Worm (Caenorhabditis elegans): ENCODE measurements around the gene C36A4.11.

C36A4.11 gene

ce11 chrIII:3814421-3814820 is 26.0 kb upstream of the C36A4.11 start:
- TF ChIP-seq F13C5.2 (tag; optimal IDR thresholded peaks at IDR 0.05) (no peak), ceh-36 (tag; optimal IDR thresholded peaks at IDR 0.05) (no peak), tbx-37 (GFP tag; conservative IDR thresholded peaks at IDR 0.05) (no peak), hnd-1 (tag; optimal IDR thresholded peaks at IDR 0.05) (no peak), B0310.2 (tag; optimal IDR thresholded peaks at IDR 0.05) (no peak), flt-1 (GFP tag; IDR thresholded peaks at IDR 0.05) (no peak), ceh-13 (GFP tag; optimal IDR thresholded peaks at IDR 0.05) (no peak), scrt-1 (GFP tag; IDR thresholded peaks at IDR 0.05) (no peak), ets-7 (tag; optimal IDR thresholded peaks at IDR 0.05) (no peak), ama-1 (optimal IDR thresholded peaks at IDR 0.05) (no peak), tra-4 (tag; optimal IDR thresholded peaks at IDR 0.05) (no peak), aly-1 (tag; optimal IDR thresholded peaks at IDR 0.05) (no peak), hmg-4 (GFP tag; optimal IDR thresholded peaks at IDR 0.05) (no peak), tbx-11 (GFP tag; IDR thresholded peaks at IDR 0.05) (no peak), pes-1 (GFP tag; IDR thresholded peaks at IDR 0.05) (no peak), sea-1 (GFP tag; conservative IDR thresholded peaks at IDR 0.05) (no peak), hmbx-1 (tag; optimal IDR thresholded peaks at IDR 0.05) (no peak)

DNA sequence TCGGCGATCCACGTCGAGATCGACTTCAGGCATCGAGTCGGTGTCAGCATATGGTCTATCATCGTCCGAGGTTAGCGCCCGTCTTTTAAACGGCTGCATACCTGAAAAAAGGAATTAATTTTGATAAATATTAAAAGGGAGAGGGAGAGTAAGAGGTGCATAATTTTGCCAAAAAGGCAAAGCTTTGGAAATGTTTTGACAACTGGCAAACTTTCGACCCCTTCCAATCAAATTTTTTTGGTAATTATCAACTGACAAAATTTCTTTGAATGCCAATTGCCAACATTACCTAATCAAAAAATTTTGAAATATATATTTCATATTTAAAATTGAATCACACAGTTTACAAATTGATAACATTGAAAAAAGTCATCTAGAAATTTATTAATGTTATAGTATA is 20.8 kb upstream of the C36A4.11 start, which contains the start of gene dpy-27:
dpy-27 (minus strand) TSS at position 101 of the 400 bp plus-strand sequence.
- no peak for TF ChIP-seq hmbx-1 (tag; optimal IDR thresholded peaks at IDR 0.05)
- TF ChIP-seq hnd-1 (tag; optimal IDR thresholded peaks at IDR 0.05) = no peak
- TF ChIP-seq F13C5.2 (tag; optimal IDR thresholded peaks at IDR 0.05) = no peak
- TF ChIP-seq aly-1 (tag; optimal IDR thresholded peaks at IDR 0.05) = no peak
- no peak for TF ChIP-seq flt-1 (GFP tag; IDR thresholded peaks at IDR 0.05)
- no peak for TF ChIP-seq B0310.2 (tag; optimal IDR thresholded peaks at IDR 0.05)
- TF ChIP-seq ceh-36 (tag; optimal IDR thresholded peaks at IDR 0.05) = no peak
- no peak for TF ChIP-seq pes-1 (GFP tag; IDR thresholded peaks at IDR 0.05)
- no peak for TF ChIP-seq tra-4 (tag; optimal IDR thresholded peaks at IDR 0.05)
- TF ChIP-seq hmg-4 (GFP tag; optimal IDR thresholded peaks at IDR 0.05) = no peak
- no peak for TF ChIP-seq ets-7 (tag; optimal IDR thresholded peaks at IDR 0.05)
- TF ChIP-seq tbx-37 (GFP tag; conservative IDR thresholded peaks at IDR 0.05) = no peak

- TF ChIP-seq aly-1 (tag; optimal IDR thresholded peaks at IDR 0.05) = peak; percentile 36
- no peak for TF ChIP-seq ceh-13 (GFP tag; optimal IDR thresholded peaks at IDR 0.05)
- no peak for TF ChIP-seq hnd-1 (tag; optimal IDR thresholded peaks at IDR 0.05)
- no peak for TF ChIP-seq hmbx-1 (tag; optimal IDR thresholded peaks at IDR 0.05)
- no peak for TF ChIP-seq pes-1 (GFP tag; IDR thresholded peaks at IDR 0.05)
- no peak for TF ChIP-seq B0310.2 (tag; optimal IDR thresholded peaks at IDR 0.05)
- TF ChIP-seq flt-1 (GFP tag; IDR thresholded peaks at IDR 0.05) = no peak
- no peak for TF ChIP-seq tbx-37 (GFP tag; conservative IDR thresholded peaks at IDR 0.05)
- no peak for TF ChIP-seq tbx-11 (GFP tag; IDR thresholded peaks at IDR 0.05)
- TF ChIP-seq F13C5.2 (tag; optimal IDR thresholded peaks at IDR 0.05) = peak; percentile 20
- no peak for TF ChIP-seq sea-1 (GFP tag; conservative IDR thresholded peaks at IDR 0.05)
- peak; percentile 74 for TF ChIP-seq hmg-4 (GFP tag; optimal IDR thresholded peaks at IDR 0.05)
Measured at ce11 chrIII:3820134-3820533, 20.2 kb upstream of the C36A4.11 start.

- TF ChIP-seq tbx-11 (GFP tag; IDR thresholded peaks at IDR 0.05) (no peak), flt-1 (GFP tag; IDR thresholded peaks at IDR 0.05) (no peak), ceh-36 (tag; optimal IDR thresholded peaks at IDR 0.05) (no peak), ceh-13 (GFP tag; optimal IDR thresholded peaks at IDR 0.05) (no peak), aly-1 (tag; optimal IDR thresholded peaks at IDR 0.05) (no peak), sea-1 (GFP tag; conservative IDR thresholded peaks at IDR 0.05) (no peak), pes-1 (GFP tag; IDR thresholded peaks at IDR 0.05) (no peak), tbx-37 (GFP tag; conservative IDR thresholded peaks at IDR 0.05) (no peak), scrt-1 (GFP tag; IDR thresholded peaks at IDR 0.05) (no peak), hmg-4 (GFP tag; optimal IDR thresholded peaks at IDR 0.05) (no peak), tra-4 (tag; optimal IDR thresholded peaks at IDR 0.05) (no peak)
Measured at ce11 chrIII:3821969-3822453, 18.4 kb upstream of the C36A4.11 start, which contains the start of gene amx-1. TSS of gene amx-1 (plus strand) at chrIII:3822403.

DNA sequence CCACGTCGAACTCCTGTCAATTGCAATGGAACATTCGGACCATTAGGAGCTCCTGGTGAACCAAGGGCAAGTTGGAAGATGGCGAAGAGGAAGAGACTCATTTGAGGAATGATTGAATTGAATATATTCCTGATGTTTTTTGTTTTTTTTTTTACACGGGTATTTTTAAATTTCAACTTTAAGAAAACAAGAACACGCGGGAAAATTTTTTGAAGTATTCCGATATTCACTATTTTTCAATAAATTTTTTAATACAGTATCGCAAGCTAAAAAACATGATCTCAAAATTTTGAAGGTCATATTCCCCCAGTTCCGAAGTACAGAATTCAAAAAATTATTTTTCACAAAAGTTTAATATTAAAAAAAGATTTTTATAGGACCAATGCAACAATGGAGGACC is 11.3 kb upstream of the C36A4.11 start, which contains the start of gene cnnm-5:
cnnm-5 (minus strand) TSS at position 101 of the 400 bp plus-strand sequence.
- TF ChIP-seq aly-1 (tag; optimal IDR thresholded peaks at IDR 0.05) = no peak
- TF ChIP-seq hnd-1 (tag; optimal IDR thresholded peaks at IDR 0.05) = no peak
- TF ChIP-seq tra-4 (tag; optimal IDR thresholded peaks at IDR 0.05) = no peak
- TF ChIP-seq flt-1 (GFP tag; IDR thresholded peaks at IDR 0.05) = no peak
- TF ChIP-seq hmbx-1 (tag; optimal IDR thresholded peaks at IDR 0.05) = no peak
- no peak for TF ChIP-seq pes-1 (GFP tag; IDR thresholded peaks at IDR 0.05)
- no peak for TF ChIP-seq ceh-13 (GFP tag; optimal IDR thresholded peaks at IDR 0.05)
- TF ChIP-seq ama-1 (optimal IDR thresholded peaks at IDR 0.05) = no peak

- no peak for TF ChIP-seq tbx-11 (GFP tag; IDR thresholded peaks at IDR 0.05)
- no peak for TF ChIP-seq tbx-37 (GFP tag; conservative IDR thresholded peaks at IDR 0.05)
- TF ChIP-seq F13C5.2 (tag; optimal IDR thresholded peaks at IDR 0.05) = no peak
- TF ChIP-seq ets-7 (tag; optimal IDR thresholded peaks at IDR 0.05) = no peak
- no peak for TF ChIP-seq tra-4 (tag; optimal IDR thresholded peaks at IDR 0.05)
- no peak for TF ChIP-seq ama-1 (optimal IDR thresholded peaks at IDR 0.05)
Measured at ce11 chrIII:3831381-3831780, 9.0 kb upstream of the C36A4.11 start, which contains the start of gene C36A4.10. TSS of gene C36A4.10 (minus strand) at chrIII:3831481.

DNA sequence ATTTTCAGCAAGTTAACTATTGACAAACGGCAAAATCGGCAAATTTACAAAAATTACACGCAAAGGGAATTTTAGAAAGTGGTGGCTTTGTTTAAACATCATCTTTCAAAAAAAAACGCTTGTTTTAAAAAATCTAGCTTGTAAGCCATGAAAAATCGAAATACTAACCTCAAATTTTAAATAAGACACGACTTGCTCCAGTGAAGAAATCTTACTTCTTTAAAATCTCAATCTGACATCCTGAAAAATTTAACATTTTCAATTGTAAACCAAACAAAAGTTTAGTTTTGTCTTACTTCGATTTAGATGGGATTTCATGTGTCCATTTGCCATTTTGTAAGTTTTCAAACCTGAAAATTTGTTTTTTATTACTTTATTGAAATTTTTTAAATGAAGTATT is 8.6 kb upstream of the C36A4.11 start:
- TF ChIP-seq ama-1 (optimal IDR thresholded peaks at IDR 0.05) (no peak), scrt-1 (GFP tag; IDR thresholded peaks at IDR 0.05) (no peak), ceh-13 (GFP tag; optimal IDR thresholded peaks at IDR 0.05) (no peak), ets-7 (tag; optimal IDR thresholded peaks at IDR 0.05) (no peak), aly-1 (tag; optimal IDR thresholded peaks at IDR 0.05) (no peak), F13C5.2 (tag; optimal IDR thresholded peaks at IDR 0.05) (no peak), ceh-36 (tag; optimal IDR thresholded peaks at IDR 0.05) (no peak), flt-1 (GFP tag; IDR thresholded peaks at IDR 0.05) (no peak), hmg-4 (GFP tag; optimal IDR thresholded peaks at IDR 0.05) (no peak), sea-1 (GFP tag; conservative IDR thresholded peaks at IDR 0.05) (no peak), B0310.2 (tag; optimal IDR thresholded peaks at IDR 0.05) (no peak), tbx-11 (GFP tag; IDR thresholded peaks at IDR 0.05) (no peak), pes-1 (GFP tag; IDR thresholded peaks at IDR 0.05) (no peak), tra-4 (tag; optimal IDR thresholded peaks at IDR 0.05) (no peak), tbx-37 (GFP tag; conservative IDR thresholded peaks at IDR 0.05) (no peak), hmbx-1 (tag; optimal IDR thresholded peaks at IDR 0.05) (no peak)
